Fruit fly (Drosophila melanogaster): ENCODE measurements around the gene Mo25.

dm6 chr3L:16571014-16571738 lies 44.1 kb downstream of the Mo25 start:
- TF ChIP-seq CG8478 (optimal IDR thresholded peaks at IDR 0.05) = no peak
- no peak for TF ChIP-seq CTCF (optimal IDR thresholded peaks at IDR 0.05)
